Fruit fly (Drosophila melanogaster) whole organism, prepupa: ENCODE data around the gene Tpc1.

Experiments used
- Blimp-1 ChIP-seq: fragments of 200-800 bp; sonication (Bioruptor generic); optimal IDR thresholded peaks from 3 replicates; lab custom pipeline; 2017; ENCODE audit warnings: missing biosample characterization, missing genetic modification characterization, mild to moderate bottlenecking, moderate library complexity, missing genetic modification reagents
- CG10631 ChIP-seq: fragments of 200-800 bp; sonication (Bioruptor generic); optimal IDR thresholded peaks from 2 replicates; lab custom pipeline; 2016; ENCODE audit warnings: missing biosample characterization, missing genetic modification characterization
- CG11294 ChIP-seq: fragments of 200-800 bp; sonication (Bioruptor generic); IDR thresholded peaks from 2 replicates; pipeline ENCODE4 v1.3.6; 2022; ENCODE audit warnings: missing biosample characterization, missing genetic modification characterization
- CG15336 ChIP-seq: fragments of 200-800 bp; sonication (Bioruptor generic); IDR thresholded peaks from 2 replicates; pipeline ENCODE4 v1.3.6; 2022; ENCODE audit warnings: missing biosample characterization, missing genetic modification characterization
- CG3032 ChIP-seq: fragments of 200-800 bp; optimal IDR thresholded peaks from 2 replicates; lab custom pipeline; 2019; ENCODE audit warnings: missing biosample characterization, mild to moderate bottlenecking, missing genetic modification characterization, moderate library complexity
- CG32006 ChIP-seq: fragments of 200-800 bp; sonication (Bioruptor generic); optimal IDR thresholded peaks from 3 replicates; lab custom pipeline; 2017; ENCODE audit warnings: missing biosample characterization, mild to moderate bottlenecking, missing genetic modification characterization
- CG34406 ChIP-seq: fragments of 200-800 bp; sonication (Bioruptor generic); optimal IDR thresholded peaks from 3 replicates; lab custom pipeline; 2016; ENCODE audit warnings: missing biosample characterization, missing genetic modification characterization
- CG7368 ChIP-seq: fragments of 200-800 bp; sonication (Bioruptor generic); optimal IDR thresholded peaks from 3 replicates; lab custom pipeline; 2016; ENCODE audit warnings: missing biosample characterization, missing genetic modification characterization
- spab ChIP-seq: fragments of 200-800 bp; sonication (Bioruptor generic); optimal IDR thresholded peaks from 2 replicates; lab custom pipeline; 2017; ENCODE audit warnings: missing biosample characterization, mild to moderate bottlenecking, missing genetic modification characterization, missing genetic modification reagents

dm6 chr3R:10834893-10835292, 47.1 kb downstream of the Tpc1 start:
- peak; percentile 96 for TF ChIP-seq CG32006 (GFP tag; lab: Kevin White, UChicago)
- TF ChIP-seq CG11294 (GFP tag; lab: Robert Waterston, UW), result peak; percentile 89
- TF ChIP-seq CG3032 (tag; lab: Kevin White, UChicago), result peak; percentile 94
- TF ChIP-seq CG34406, result peak; percentile 95
- peak; percentile 97 for TF ChIP-seq CG15336 (GFP tag; lab: Robert Waterston, UW)
- TF ChIP-seq CG7368 (GFP tag; lab: Kevin White, UChicago), result peak; percentile 94
- TF ChIP-seq spab (GFP tag; lab: Kevin White, UChicago), result peak; percentile 95
- TF ChIP-seq CG10631 (GFP tag; lab: Kevin White, UChicago), result peak; percentile 95
- TF ChIP-seq Blimp-1 (GFP tag; lab: Kevin White, UChicago), result peak; percentile 88
